Worm (Caenorhabditis elegans): ENCODE data around the gene rpb-4.

DNA sequence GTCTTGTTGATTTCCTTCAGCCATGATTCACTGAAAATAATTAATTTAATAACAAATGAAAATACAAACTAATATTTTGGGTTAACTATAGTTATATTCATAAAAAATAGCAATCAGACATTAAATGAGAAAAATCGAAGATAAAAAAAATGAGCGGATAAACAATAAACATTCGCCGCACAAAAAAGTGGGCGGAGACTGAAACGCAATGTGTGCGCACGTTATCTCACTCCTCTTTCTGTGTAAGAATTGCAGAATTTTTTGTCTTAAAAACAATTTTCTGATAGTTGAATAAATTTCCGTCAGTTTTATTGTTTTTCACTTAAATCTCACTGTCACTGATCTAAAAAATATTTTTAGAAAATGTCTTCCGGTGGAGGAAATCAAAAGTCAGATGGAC lies at the start of gene rpb-4, which contains the start of gene mtch-1:
- no peak for TF ChIP-seq cog-1 (tag; optimal IDR thresholded peaks at IDR 0.05)
- peak; percentile 11 for TF ChIP-seq med-1 (GFP tag; optimal IDR thresholded peaks at IDR 0.05; ENCODE audit: insufficient read depth)
- no peak for TF ChIP-seq ref-1 (GFP tag; conservative IDR thresholded peaks at IDR 0.05)
- no peak for TF ChIP-seq T22C8.4 (GFP tag; IDR thresholded peaks at IDR 0.05)
- no peak for TF ChIP-seq tab-1 (GFP tag; IDR thresholded peaks at IDR 0.05)

Measured in whole organism, midembryonic.